Fruit fly (Drosophila melanogaster): Measurements from ENCODE around the gene nyo.

dm6 chr3R:31592256-31592879, 49.5 kb downstream of the nyo start, which contains the start of gene CG1774:
- TF ChIP-seq Pif1A (GFP tag; optimal IDR thresholded peaks at IDR 0.05) (no peak), CG13204 (GFP tag; optimal IDR thresholded peaks at IDR 0.05) (no peak), CG17806 (tag; optimal IDR thresholded peaks at IDR 0.05) (peak; percentile 10), Ets98B (GFP tag; IDR thresholded peaks at IDR 0.05) (peak; percentile 75), CG10348 (GFP tag; IDR thresholded peaks at IDR 0.05) (no peak), D1 (tag; optimal IDR thresholded peaks at IDR 0.05) (no peak)

Data from whole organism, pupa.